Fruit fly (Drosophila melanogaster): Measurements from ENCODE around the gene robo2.

Gene robo2

DNA sequence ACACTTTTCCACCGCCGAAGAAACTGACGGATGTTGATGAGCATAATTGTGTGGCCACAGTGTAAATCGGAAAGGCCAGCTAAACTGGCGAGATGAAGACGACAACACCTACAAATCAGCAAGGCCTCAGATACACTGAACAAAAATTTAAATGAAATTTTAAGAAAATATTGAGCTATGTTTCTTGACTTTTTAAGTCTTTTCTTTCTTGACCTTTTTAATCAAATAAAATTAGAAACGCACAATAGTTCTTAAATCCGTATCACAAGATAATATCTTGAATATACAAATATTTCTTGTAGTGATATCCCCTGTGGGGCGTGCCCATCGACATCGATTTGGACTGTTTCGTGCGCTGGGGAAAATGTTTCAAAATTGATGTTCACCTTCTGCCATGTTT, 8.0 kb upstream of the robo2 start, which contains the start of gene CG43401 (continued):
- TF ChIP-seq CG3407 (GFP tag; optimal IDR thresholded peaks at IDR 0.05) (peak; percentile 37), wek (GFP tag; optimal IDR thresholded peaks at IDR 0.05) (no peak), CG32772 (GFP tag; IDR thresholded peaks at IDR 0.05) (peak; percentile 67), D19B (GFP tag; optimal IDR thresholded peaks at IDR 0.05) (no peak), Neu2 (GFP tag; optimal IDR thresholded peaks at IDR 0.05; ENCODE audit: borderline replicate concordance) (no peak), unpg (GFP tag; optimal IDR thresholded peaks at IDR 0.05) (peak; percentile 64), Sry-δ (GFP tag; optimal IDR thresholded peaks at IDR 0.05) (no peak), chn (GFP tag; optimal IDR thresholded peaks at IDR 0.05) (peak; percentile 32), Usf (GFP tag; optimal IDR thresholded peaks at IDR 0.05) (no peak), Awh (GFP tag; IDR thresholded peaks at IDR 0.05) (peak; percentile 52; the same call in 1 of the 2 replicates), CG2129 (GFP tag; IDR thresholded peaks at IDR 0.05; ENCODE audit: partially characterized antibody) (no peak), CG1832 (GFP tag; optimal IDR thresholded peaks at IDR 0.05) (no peak), sqz (GFP tag; optimal IDR thresholded peaks at IDR 0.05) (no peak), oc (tag; optimal IDR thresholded peaks at IDR 0.05) (peak; percentile 3), Six4 (GFP tag; optimal IDR thresholded peaks at IDR 0.05) (peak; percentile 31), Hr78 (GFP tag; optimal IDR thresholded peaks at IDR 0.05) (peak in 1 of 2 experiments; percentile 57), CG1233 (GFP tag; optimal IDR thresholded peaks at IDR 0.05) (no peak), CG13624 (GFP tag; optimal IDR thresholded peaks at IDR 0.05) (no peak), CG8924 (tag; optimal IDR thresholded peaks at IDR 0.05) (peak; percentile 62), MBD-R2 (GFP tag; IDR thresholded peaks at IDR 0.05) (no peak), Nf-YA (GFP tag; IDR thresholded peaks at IDR 0.05) (peak; percentile 42; the same call in 1 of the 2 replicates), fd3F (GFP tag; optimal IDR thresholded peaks at IDR 0.05) (peak; percentile 22), pb (GFP tag; optimal IDR thresholded peaks at IDR 0.05) (no peak), CG9797 (GFP tag; optimal IDR thresholded peaks at IDR 0.05) (no peak), fd96Cb (tag; optimal IDR thresholded peaks at IDR 0.05) (peak; percentile 50), Bgb (GFP tag; IDR thresholded peaks at IDR 0.05; ENCODE audit: partially characterized antibody) (no peak), emc (GFP tag; optimal IDR thresholded peaks at IDR 0.05) (no peak), CG2202 (tag; optimal IDR thresholded peaks at IDR 0.05) (no peak), Med (GFP tag) (peak; percentile 73), CG14667 (GFP tag; IDR thresholded peaks at IDR 0.05) (0 out of 2 replicates have a peak, but pooled peaks have one; percentile 23), Kr (GFP tag; optimal IDR thresholded peaks at IDR 0.05) (no peak), cas (GFP tag; IDR thresholded peaks at IDR 0.05) (no peak), CG18764 (GFP tag; optimal IDR thresholded peaks at IDR 0.05) (peak; percentile 30), bcd (GFP tag; optimal IDR thresholded peaks at IDR 0.05) (peak; percentile 3), fd64A (GFP tag; optimal IDR thresholded peaks at IDR 0.05) (no peak), Nf-YC (tag; optimal IDR thresholded peaks at IDR 0.05) (no peak), CG17385 (GFP tag; optimal IDR thresholded peaks at IDR 0.05) (peak; percentile 53), CG8388 (GFP tag; optimal IDR thresholded peaks at IDR 0.05) (peak; percentile 29), CG10267 (tag; optimal IDR thresholded peaks at IDR 0.05) (peak; percentile 33), Bdp1 (GFP tag; optimal IDR thresholded peaks at IDR 0.05) (no peak), CG2116 (GFP tag; optimal IDR thresholded peaks at IDR 0.05) (no peak), CG1529 (GFP tag; optimal IDR thresholded peaks at IDR 0.05) (peak; percentile 23), NK7.1 (GFP tag; optimal IDR thresholded peaks at IDR 0.05) (no peak), ara (GFP tag; IDR thresholded peaks at IDR 0.05) (peak; percentile 71), Dll (GFP tag; IDR thresholded peaks at IDR 0.05; ENCODE audit: partially characterized antibody) (no peak), CG15514 (GFP tag; optimal IDR thresholded peaks at IDR 0.05) (peak; percentile 9), CG6791 (GFP tag; IDR thresholded peaks at IDR 0.05; ENCODE audit: partially characterized antibody) (no peak), bigmax (GFP tag; optimal IDR thresholded peaks at IDR 0.05) (no peak), otp (GFP tag; IDR thresholded peaks at IDR 0.05) (peak; percentile 52; the same call in 2 of the 3 replicates), bowl (GFP tag; IDR thresholded peaks at IDR 0.05) (no peak)
